Fruit fly (Drosophila melanogaster): Measurements from ENCODE around the gene CG11885.
A peak's percentile ranks its signal among the peaks of the same experiment; 100 is the strongest.

CG11885 gene

DNA sequence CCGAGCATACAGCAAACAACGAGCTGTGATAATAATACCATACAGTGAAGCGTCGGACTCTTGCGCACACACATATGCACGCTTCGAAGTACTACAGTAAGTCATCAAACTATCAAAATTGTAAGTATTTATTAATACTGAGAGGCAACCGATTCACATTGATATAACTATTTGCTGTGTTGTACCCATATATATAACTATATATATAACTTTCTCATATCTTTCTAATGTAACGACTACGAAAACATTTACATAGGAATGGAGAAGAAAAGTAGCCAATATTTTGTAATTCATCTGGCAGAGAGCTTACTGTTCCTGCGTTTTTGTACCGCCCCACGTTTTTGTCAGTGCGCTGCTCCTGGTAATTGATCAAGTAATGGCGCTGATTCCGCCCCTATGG, 8.3 kb downstream of the CG11885 start (continued):
- TF ChIP-seq CG34224 (GFP tag; IDR thresholded peaks at IDR 0.05; ENCODE audit: partially characterized antibody) (no peak), unc-4 (GFP tag; IDR thresholded peaks at IDR 0.05; ENCODE audit: partially characterized antibody) (no peak), repo (GFP tag; optimal IDR thresholded peaks at IDR 0.05) (no peak), CG17186 (GFP tag; optimal IDR thresholded peaks at IDR 0.05) (no peak), NFAT (GFP tag; IDR thresholded peaks at IDR 0.05) (no peak), Med (GFP tag) (peak; percentile 56), H15 (GFP tag; IDR thresholded peaks at IDR 0.05) (no peak), CG9727 (GFP tag; optimal IDR thresholded peaks at IDR 0.05) (peak; percentile 38), hth (optimal IDR thresholded peaks at IDR 0.05) (no peak), ken (GFP tag; IDR thresholded peaks at IDR 0.05) (no peak), CG10321 (GFP tag; IDR thresholded peaks at IDR 0.05) (no peak), CG18599 (GFP tag; optimal IDR thresholded peaks at IDR 0.05) (peak; percentile 78), Ptx1 (GFP tag; IDR thresholded peaks at IDR 0.05) (peak; percentile 41; the same call in 1 of the 2 replicates), gcm (GFP tag; optimal IDR thresholded peaks at IDR 0.05) (no peak), Sry-β (GFP tag; optimal IDR thresholded peaks at IDR 0.05) (no peak), ro (GFP tag; IDR thresholded peaks at IDR 0.05) (no peak), salm (tag; optimal IDR thresholded peaks at IDR 0.05) (no peak), HLH4C (GFP tag; IDR thresholded peaks at IDR 0.05; ENCODE audit: partially characterized antibody) (no peak), ATbp (GFP tag; optimal IDR thresholded peaks at IDR 0.05) (no peak), CG7556 (GFP tag; optimal IDR thresholded peaks at IDR 0.05) (no peak), pfk (GFP tag; optimal IDR thresholded peaks at IDR 0.05) (no peak), CG6765 (GFP tag; optimal IDR thresholded peaks at IDR 0.05) (no peak), Xbp1 (GFP tag; optimal IDR thresholded peaks at IDR 0.05) (no peak), br (optimal IDR thresholded peaks at IDR 0.05) (no peak), MTF-1 (GFP tag; optimal IDR thresholded peaks at IDR 0.05; ENCODE audit: borderline replicate concordance) (no peak), CG15479 (GFP tag; optimal IDR thresholded peaks at IDR 0.05) (no peak), pum (GFP tag; optimal IDR thresholded peaks at IDR 0.05) (no peak), Dp (GFP tag; optimal IDR thresholded peaks at IDR 0.05) (no peak), hbn (GFP tag; IDR thresholded peaks at IDR 0.05; ENCODE audit: partially characterized antibody) (no peak), CG2199 (GFP tag; IDR thresholded peaks at IDR 0.05) (no peak), HmgZ (tag; optimal IDR thresholded peaks at IDR 0.05) (peak; percentile 14), sima (GFP tag; optimal IDR thresholded peaks at IDR 0.05) (no peak), Ravus (GFP tag; IDR thresholded peaks at IDR 0.05) (no peak), Sox100B (GFP tag; optimal IDR thresholded peaks at IDR 0.05) (no peak), Usf (GFP tag; optimal IDR thresholded peaks at IDR 0.05) (no peak), zfh1 (GFP tag; IDR thresholded peaks at IDR 0.05) (no peak), stc (GFP tag; IDR thresholded peaks at IDR 0.05) (no peak), CG13624 (GFP tag; optimal IDR thresholded peaks at IDR 0.05) (no peak), Awh (GFP tag; IDR thresholded peaks at IDR 0.05) (no peak), pnt (GFP tag; optimal IDR thresholded peaks at IDR 0.05) (no peak), sr (GFP tag; IDR thresholded peaks at IDR 0.05) (no peak), Oli (tag; optimal IDR thresholded peaks at IDR 0.05) (no peak), CG10462 (GFP tag; optimal IDR thresholded peaks at IDR 0.05) (no peak), en (GFP tag; optimal IDR thresholded peaks at IDR 0.05) (no peak), CoRest (tag; optimal IDR thresholded peaks at IDR 0.05) (no peak), CG16863 (GFP tag; optimal IDR thresholded peaks at IDR 0.05) (no peak), Nf-YA (GFP tag; IDR thresholded peaks at IDR 0.05) (no peak), scrt (GFP tag; optimal IDR thresholded peaks at IDR 0.05) (no peak), CG18619 (GFP tag; optimal IDR thresholded peaks at IDR 0.05) (no peak), oc (tag; optimal IDR thresholded peaks at IDR 0.05) (no peak), Lpt (GFP tag; optimal IDR thresholded peaks at IDR 0.05) (no peak), CG7271 (tag; optimal IDR thresholded peaks at IDR 0.05) (no peak), tin (GFP tag; optimal IDR thresholded peaks at IDR 0.05) (no peak)

Data from whole organism, embryonic.